Fruit fly (Drosophila melanogaster): ENCODE measurements around the gene SPoCk.

dm6 chr3L:22749987-22750386 lies 743 bp downstream of the SPoCk start:
- TF ChIP-seq h (GFP tag; optimal IDR thresholded peaks at IDR 0.05) (no peak), Hr83 (GFP tag; optimal IDR thresholded peaks at IDR 0.05; ENCODE audit: poor library complexity, severe bottlenecking) (no peak), dsf (GFP tag; optimal IDR thresholded peaks at IDR 0.05; ENCODE audit: borderline replicate concordance) (no peak), CG9705 (GFP tag; optimal IDR thresholded peaks at IDR 0.05) (no peak), HLH106 (tag; optimal IDR thresholded peaks at IDR 0.05) (no peak), GATAd (GFP tag; optimal IDR thresholded peaks at IDR 0.05) (no peak), Rel (GFP tag; optimal IDR thresholded peaks at IDR 0.05) (no peak), Rel (tag; optimal IDR thresholded peaks at IDR 0.05) (no peak), OdsH (GFP tag; optimal IDR thresholded peaks at IDR 0.05) (no peak), tai (GFP tag; optimal IDR thresholded peaks at IDR 0.05) (no peak), Sp1 (GFP tag; optimal IDR thresholded peaks at IDR 0.05) (no peak)

Data from whole organism, wandering third instar larva.